Worm (Caenorhabditis elegans) whole organism, L4 larva: ENCODE data around the gene ZC116.1.
A peak's percentile ranks its signal among the peaks of the same experiment; 100 is the strongest.

Experiments used
- Y48G9A.11 ChIP-seq: fragments of 200-800 bp; sonication (Bioruptor generic); IDR thresholded peaks from 2 replicates; pipeline ENCODE4 v1.3.6; 2022; ENCODE audit warnings: missing genetic modification reagents, missing genetic modification characterization, missing compliant biosample characterization
- dpl-1 ChIP-seq: fragments of 150-350 bp; optimal IDR thresholded peaks from 2 replicates; lab custom pipeline; 2014; ENCODE audit warnings: missing biosample characterization, missing genetic modification reagents, missing genetic modification characterization
- fos-1 ChIP-seq: fragments of 150-350 bp; optimal IDR thresholded peaks from 2 replicates; lab custom pipeline; 2014; ENCODE audit warnings: missing biosample characterization, missing genetic modification characterization
- nhr-237 ChIP-seq: sonication (generic microtip); optimal IDR thresholded peaks from 2 replicates; lab custom pipeline; 2017; ENCODE audit warnings: missing biosample characterization, missing genetic modification characterization
- nhr-6 ChIP-seq: fragments of 150-350 bp; optimal IDR thresholded peaks from 2 replicates; lab custom pipeline; 2014; ENCODE audit warnings: missing biosample characterization, missing genetic modification characterization
- nhr-76 ChIP-seq: fragments of 150-350 bp; optimal IDR thresholded peaks from 2 replicates; lab custom pipeline; 2014; ENCODE audit warnings: missing biosample characterization, missing genetic modification characterization
- nhr-77 ChIP-seq: fragments of 150-350 bp; optimal IDR thresholded peaks from 2 replicates; lab custom pipeline; 2014; ENCODE audit warnings: missing biosample characterization, missing genetic modification characterization
- pqm-1 ChIP-seq: sonication (generic microtip); optimal IDR thresholded peaks from 2 replicates; lab custom pipeline; 2017; ENCODE audit warnings: missing biosample characterization, missing genetic modification characterization
- rbr-2 ChIP-seq: sonication (generic microtip); optimal IDR thresholded peaks from 2 replicates; lab custom pipeline; 2016; ENCODE audit warnings: missing genotype, missing genetic modification characterization, missing compliant biosample characterization
- set-16 ChIP-seq: fragments of 200-800 bp; sonication (Bioruptor generic); IDR thresholded peaks from 2 replicates; pipeline ENCODE4 v1.3.6; 2022; ENCODE audit warnings: missing genetic modification reagents, missing genetic modification characterization, missing compliant biosample characterization
- skn-1 ChIP-seq: fragments of 150-350 bp; optimal IDR thresholded peaks from 2 replicates; lab custom pipeline; 2014; ENCODE audit warnings: missing biosample characterization, missing genetic modification characterization
- unc-130 ChIP-seq: sonication (generic microtip); optimal IDR thresholded peaks from 2 replicates; lab custom pipeline; 2016; ENCODE audit warnings: missing genetic modification reagents, missing genetic modification characterization, missing compliant biosample characterization

ce11 chrV:12659426-12659825, 49.8 kb downstream of the ZC116.1 start, which contains the start of gene ccch-3:
- no peak for TF ChIP-seq nhr-237 (tag; lab: Kevin White, UChicago)
- TF ChIP-seq nhr-76 (tag; lab: Kevin White, UChicago) = no peak
- TF ChIP-seq pqm-1 (tag; lab: Kevin White, UChicago) = no peak
- peak; percentile 53 for TF ChIP-seq nhr-77 (tag; lab: Kevin White, UChicago)
- TF ChIP-seq dpl-1 (GFP tag; lab: Kevin White, UChicago) = peak; percentile 70
- TF ChIP-seq fos-1 (tag; lab: Kevin White, UChicago) = no peak
- TF ChIP-seq skn-1 (tag; lab: Kevin White, UChicago) = no peak
- TF ChIP-seq Y48G9A.11 (GFP tag; lab: Robert Waterston, UW) = no peak; the same call in 1 of the 2 replicates
- peak; percentile 18 for TF ChIP-seq unc-130 (GFP tag; lab: Kevin White, UChicago)
- no peak for TF ChIP-seq set-16 (GFP tag; lab: Robert Waterston, UW)
- TF ChIP-seq nhr-6 (tag; lab: Kevin White, UChicago) = peak; percentile 94
- TF ChIP-seq rbr-2 (tag; lab: Kevin White, UChicago) = peak; percentile 70
